Worm (Caenorhabditis elegans): ENCODE results near the gene dmsr-12.

ce11 chrV:6771645-6772044 is 34.6 kb downstream of the dmsr-12 start, which contains the start of gene srh-30:
- no peak for TF ChIP-seq ceh-28 (tag; optimal IDR thresholded peaks at IDR 0.05)
- no peak for TF ChIP-seq ceh-16 (tag; optimal IDR thresholded peaks at IDR 0.05)
- no peak for TF ChIP-seq ZK546.5 (tag; optimal IDR thresholded peaks at IDR 0.05)
- no peak for TF ChIP-seq pha-4 (tag; optimal IDR thresholded peaks at IDR 0.05)
- no peak for TF ChIP-seq nhr-28 (tag; optimal IDR thresholded peaks at IDR 0.05)
- TF ChIP-seq ztf-4 (tag; optimal IDR thresholded peaks at IDR 0.05), result no peak
- no peak for TF ChIP-seq sea-2 (GFP tag; optimal IDR thresholded peaks at IDR 0.05)
- no peak for TF ChIP-seq unc-62 (GFP tag; optimal IDR thresholded peaks at IDR 0.05)
- no peak for TF ChIP-seq nhr-12 (tag; optimal IDR thresholded peaks at IDR 0.05)
- TF ChIP-seq jun-1 (tag; optimal IDR thresholded peaks at IDR 0.05), result no peak
- no peak for TF ChIP-seq skn-1 (tag; optimal IDR thresholded peaks at IDR 0.05)
- no peak for TF ChIP-seq R02D3.7 (tag; optimal IDR thresholded peaks at IDR 0.05)
- TF ChIP-seq aly-2 (tag; optimal IDR thresholded peaks at IDR 0.05), result no peak
- no peak for TF ChIP-seq snpc-4 (tag; optimal IDR thresholded peaks at IDR 0.05)

Data from whole organism, L3 larva.